Worm (Caenorhabditis elegans): ENCODE results near the gene clec-169.

DNA sequence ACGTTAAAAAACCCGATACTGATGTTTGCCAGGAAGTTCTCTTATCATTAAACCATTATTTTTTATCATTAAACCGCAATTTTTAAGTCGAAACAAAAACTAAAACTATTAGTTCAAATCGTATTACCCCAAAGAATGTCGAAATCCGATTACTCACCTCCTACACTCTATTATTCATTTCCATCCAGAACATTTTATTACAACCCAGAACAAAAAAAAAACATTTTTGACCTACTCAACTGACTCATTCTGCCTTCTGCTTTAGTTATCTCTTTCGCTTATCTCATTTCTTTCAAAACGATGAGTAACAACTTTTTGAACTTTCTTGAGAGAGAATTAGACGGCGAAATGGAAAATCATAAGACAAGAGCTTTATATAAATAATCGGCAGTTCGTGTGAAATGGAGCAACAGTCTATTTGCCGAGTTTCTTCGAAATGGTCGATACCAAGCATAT, 32.4 kb upstream of the clec-169 start, which contains the start of gene W09G12.7:
- no peak for TF ChIP-seq flt-1 (GFP tag; IDR thresholded peaks at IDR 0.05)
- TF ChIP-seq tab-1 (GFP tag; IDR thresholded peaks at IDR 0.05), result no peak
- no peak for TF ChIP-seq ref-1 (GFP tag; conservative IDR thresholded peaks at IDR 0.05)
- no peak for TF ChIP-seq ztf-29 (GFP tag; IDR thresholded peaks at IDR 0.05)
- TF ChIP-seq cog-1 (tag; optimal IDR thresholded peaks at IDR 0.05), result no peak
- TF ChIP-seq med-1 (GFP tag; optimal IDR thresholded peaks at IDR 0.05; ENCODE audit: insufficient read depth), result no peak
- TF ChIP-seq ztf-23 (GFP tag; IDR thresholded peaks at IDR 0.05), result no peak
- TF ChIP-seq T22C8.4 (GFP tag; IDR thresholded peaks at IDR 0.05), result no peak
- no peak for TF ChIP-seq klf-2 (GFP tag; conservative IDR thresholded peaks at IDR 0.05)

All from whole organism, midembryonic.